Worm (Caenorhabditis elegans) whole organism, L3 larva: ENCODE measurements around the gene fbxb-98.
A peak's percentile ranks its signal among the peaks of the same experiment; 100 is the strongest.

Source experiments
- R02D3.7 ChIP-seq: fragments of 150-350 bp; optimal IDR thresholded peaks from 2 replicates; lab custom pipeline; 2014; ENCODE audit warnings: missing biosample characterization, missing genetic modification characterization
- aly-2 ChIP-seq: fragments of 150-350 bp; optimal IDR thresholded peaks from 2 replicates; lab custom pipeline; 2014; ENCODE audit warnings: missing biosample characterization, missing genetic modification characterization
- ama-1 ChIP-seq: fragments of 150-350 bp; optimal IDR thresholded peaks from 2 replicates; lab custom pipeline; 2018
- ceh-16 ChIP-seq: sonication (generic microtip); optimal IDR thresholded peaks from 2 replicates; lab custom pipeline; 2017; ENCODE audit warnings: missing biosample characterization, missing genetic modification characterization
- ceh-28 ChIP-seq: fragments of 150-350 bp; optimal IDR thresholded peaks from 2 replicates; lab custom pipeline; 2014; ENCODE audit warnings: missing biosample characterization, missing genetic modification reagents, missing genetic modification characterization
- ceh-9 ChIP-seq: sonication (generic microtip); optimal IDR thresholded peaks from 2 replicates; lab custom pipeline; 2018; ENCODE audit warnings: missing biosample characterization, missing genetic modification characterization
- daf-12 ChIP-seq: fragments of 150-350 bp; optimal IDR thresholded peaks from 2 replicates; lab custom pipeline; 2014; ENCODE audit warnings: missing biosample characterization, missing genetic modification reagents, missing genetic modification characterization
- egl-27 ChIP-seq: sonication (generic microtip); optimal IDR thresholded peaks from 4 replicates; lab custom pipeline; 2017; ENCODE audit warnings: missing biosample characterization, missing genetic modification reagents, missing genetic modification characterization
- egl-5 ChIP-seq: fragments of 150-350 bp; optimal IDR thresholded peaks from 2 replicates; lab custom pipeline; 2017; ENCODE audit warnings: missing biosample characterization, missing genetic modification reagents, missing genetic modification characterization, inconsistent platforms
- elt-1 ChIP-seq: fragments of 150-350 bp; optimal IDR thresholded peaks from 2 replicates; lab custom pipeline; 2014; ENCODE audit warnings: missing biosample characterization, missing genetic modification characterization
- elt-2 ChIP-seq: sonication (generic microtip); optimal IDR thresholded peaks from 2 replicates; lab custom pipeline; 2016; ENCODE audit warnings: missing genetic modification reagents, mild to moderate bottlenecking, missing genetic modification characterization, missing compliant biosample characterization
- eor-1 ChIP-seq, 2 experiments: fragments of 150-350 bp; optimal IDR thresholded peaks; 2 replicates each; lab custom pipeline; 2014 to 2018; ENCODE audit warnings: missing biosample characterization in 2 of 2, missing genetic modification characterization in 2 of 2
- fkh-2 ChIP-seq: fragments of 150-350 bp; optimal IDR thresholded peaks from 2 replicates; lab custom pipeline; 2014; ENCODE audit warnings: missing biosample characterization, missing genetic modification reagents, missing genetic modification characterization
- jun-1 ChIP-seq: fragments of 150-350 bp; optimal IDR thresholded peaks from 2 replicates; lab custom pipeline; 2014; ENCODE audit warnings: missing biosample characterization, missing genetic modification reagents, missing genetic modification characterization
- lin-39 ChIP-seq: fragments of 150-350 bp; optimal IDR thresholded peaks from 2 replicates; lab custom pipeline; 2018; ENCODE audit warnings: missing biosample characterization, missing genetic modification reagents, missing genetic modification characterization
- lsy-12 ChIP-seq: sonication (generic microtip); optimal IDR thresholded peaks from 2 replicates; lab custom pipeline; 2016; ENCODE audit warnings: mild to moderate bottlenecking, missing genetic modification characterization, missing compliant biosample characterization
- mml-1 ChIP-seq: fragments of 150-350 bp; sonication (generic microtip); optimal IDR thresholded peaks from 3 replicates; lab custom pipeline; 2014; ENCODE audit warnings: missing biosample characterization, missing genetic modification characterization
- nhr-12 ChIP-seq: fragments of 150-350 bp; optimal IDR thresholded peaks from 2 replicates; lab custom pipeline; 2014; ENCODE audit warnings: missing biosample characterization, missing genetic modification characterization
- nhr-23 ChIP-seq: fragments of 150-350 bp; optimal IDR thresholded peaks from 2 replicates; lab custom pipeline; 2014; ENCODE audit warnings: missing biosample characterization, missing genetic modification reagents, missing genetic modification characterization
- nhr-25 ChIP-seq: sonication (generic microtip); optimal IDR thresholded peaks from 2 replicates; lab custom pipeline; 2017; ENCODE audit warnings: missing biosample characterization, missing genetic modification characterization
- nhr-28 ChIP-seq: fragments of 150-350 bp; optimal IDR thresholded peaks from 2 replicates; lab custom pipeline; 2014; ENCODE audit warnings: missing biosample characterization, missing genetic modification characterization
- nhr-76 ChIP-seq: fragments of 150-350 bp; sonication (generic microtip); optimal IDR thresholded peaks from 5 replicates; lab custom pipeline; 2014; ENCODE audit warnings: missing biosample characterization, missing genetic modification characterization
- pha-4 ChIP-seq: fragments of 150-350 bp; optimal IDR thresholded peaks from 2 replicates; lab custom pipeline; 2014; ENCODE audit warnings: missing biosample characterization, missing genetic modification reagents, missing genetic modification characterization
- pqm-1 ChIP-seq: fragments of 150-350 bp; optimal IDR thresholded peaks from 2 replicates; lab custom pipeline; 2017; ENCODE audit warnings: missing biosample characterization, missing genetic modification characterization, inconsistent platforms
- sea-2 ChIP-seq: fragments of 150-350 bp; sonication (generic microtip); optimal IDR thresholded peaks from 4 replicates; lab custom pipeline; 2014; ENCODE audit warnings: missing biosample characterization, missing genetic modification reagents, missing genetic modification characterization
- skn-1 ChIP-seq: fragments of 150-350 bp; optimal IDR thresholded peaks from 2 replicates; lab custom pipeline; 2014; ENCODE audit warnings: missing biosample characterization, missing genetic modification characterization
- tbx-2 ChIP-seq: sonication (generic microtip); optimal IDR thresholded peaks from 2 replicates; lab custom pipeline; 2016; ENCODE audit warnings: mild to moderate bottlenecking, missing genetic modification characterization, missing compliant biosample characterization
- unc-62 ChIP-seq: fragments of 150-350 bp; sonication (generic microtip); optimal IDR thresholded peaks from 4 replicates; lab custom pipeline; 2014; ENCODE audit warnings: missing biosample characterization, missing genetic modification reagents, missing genetic modification characterization
- ztf-11 ChIP-seq: fragments of 150-350 bp; optimal IDR thresholded peaks from 2 replicates; lab custom pipeline; 2014; ENCODE audit warnings: missing biosample characterization, missing genetic modification characterization

Gene fbxb-98

DNA sequence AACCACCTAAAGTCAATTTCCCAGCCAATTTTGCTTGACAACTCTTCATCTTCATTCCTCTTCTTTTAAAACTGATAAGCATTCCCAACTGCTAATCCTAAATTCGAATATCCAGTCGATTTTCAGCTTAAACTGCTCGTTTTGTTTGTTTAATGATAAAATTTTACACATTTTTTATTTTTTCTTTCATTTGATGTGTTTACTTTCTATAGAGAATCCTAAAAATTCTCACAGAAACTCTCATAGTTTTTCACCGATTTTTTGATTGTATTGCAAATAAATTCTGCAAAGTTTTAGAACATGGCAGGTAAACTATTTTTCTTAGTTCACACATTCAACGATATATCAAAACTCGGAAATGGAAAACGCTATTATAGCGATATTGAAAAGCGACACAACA is 33.3 kb downstream of the fbxb-98 start, which contains the start of gene math-25:
Gene math-25 (plus strand): TSS at position 301 of the 400 bp plus-strand sequence.
- no peak for TF ChIP-seq nhr-76 (tag; lab: Kevin White, UChicago)
- no peak for TF ChIP-seq fkh-2
- TF ChIP-seq pqm-1 (tag; lab: Kevin White, UChicago): no peak
- no peak for TF ChIP-seq pha-4
- no peak for TF ChIP-seq skn-1 (tag; lab: Kevin White, UChicago)
- TF ChIP-seq unc-62 (GFP tag; lab: Kevin White, UChicago): no peak

DNA sequence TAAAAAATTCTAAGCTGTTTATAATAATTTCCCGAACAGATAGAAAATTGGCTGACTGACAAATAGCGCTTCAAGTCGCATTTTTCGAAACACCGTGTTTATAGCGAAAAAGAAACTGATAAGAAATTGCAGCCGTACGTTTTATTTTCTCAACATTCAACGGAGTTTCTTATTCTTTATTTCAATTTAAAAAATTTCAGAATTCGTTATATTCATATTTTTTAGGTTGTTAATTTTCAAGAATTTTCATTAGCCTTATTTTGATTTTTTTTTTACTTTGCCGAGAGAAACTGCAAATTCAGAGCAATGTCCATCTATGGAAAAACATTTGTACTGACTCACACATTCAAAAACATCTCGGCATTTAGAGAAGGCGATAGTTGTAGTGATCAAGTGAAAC is 35.5 kb downstream of the fbxb-98 start, which contains the start of gene C46F9.6:
Gene C46F9.6 (plus strand): TSS at position 301 of the 400 bp plus-strand sequence.
- TF ChIP-seq nhr-12 (no peak), elt-2 (tag; lab: Kevin White, UChicago) (peak; percentile 19)

DNA sequence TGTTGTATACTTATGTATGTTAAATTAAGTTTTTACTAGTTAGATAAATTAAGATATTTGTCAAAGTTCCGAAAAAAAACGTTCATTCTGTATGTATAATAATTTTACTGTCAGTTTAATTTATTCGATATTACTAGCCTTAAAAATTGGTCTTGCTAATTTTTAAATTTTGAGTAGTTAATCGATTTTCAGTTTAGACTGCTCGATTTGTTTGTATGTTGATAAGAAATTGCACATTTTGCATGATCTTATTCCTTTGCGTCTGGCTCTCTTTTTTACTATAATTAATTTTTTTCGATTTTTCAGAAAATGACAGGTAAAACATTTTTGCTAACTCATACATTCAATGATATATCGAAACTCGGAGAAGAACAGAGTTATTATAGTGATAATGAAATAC is 37.5 kb downstream of the fbxb-98 start, which contains the start of gene math-24:
Gene math-24 (plus strand): TSS at position 301 of the 400 bp plus-strand sequence.
- no peak for TF ChIP-seq daf-12 (tag; lab: Kevin White, UChicago)
- TF ChIP-seq ceh-28 (tag; lab: Kevin White, UChicago): no peak
- TF ChIP-seq egl-5 (tag; lab: Kevin White, UChicago): no peak
- TF ChIP-seq pqm-1 (tag; lab: Kevin White, UChicago): no peak
- no peak for TF ChIP-seq nhr-28
- no peak for TF ChIP-seq tbx-2 (tag; lab: Kevin White, UChicago)

DNA sequence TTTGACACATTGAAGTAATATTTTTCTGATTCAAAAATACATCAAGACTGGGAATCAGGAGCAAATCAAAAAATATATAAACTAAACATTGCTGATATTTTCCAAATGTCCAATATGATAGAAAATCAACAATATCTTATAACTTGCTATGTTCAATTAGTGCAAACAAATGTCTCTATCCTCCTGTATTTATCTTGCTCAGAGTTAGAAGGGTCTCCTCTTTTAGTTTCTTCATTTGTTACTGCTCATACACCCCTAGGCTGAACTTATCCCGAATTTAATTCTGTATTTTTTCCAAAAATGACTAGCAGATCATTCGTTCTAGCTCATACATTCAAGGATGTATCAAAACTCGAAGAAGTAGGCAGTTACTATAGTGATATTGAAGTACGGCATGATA is 39.5 kb downstream of the fbxb-98 start, which contains the start of gene math-23:
Gene math-23 (plus strand): TSS at position 301 of the 400 bp plus-strand sequence.
- TF ChIP-seq ceh-9 (tag; lab: Kevin White, UChicago) (no peak), aly-2 (tag; lab: Kevin White, UChicago) (no peak), nhr-25 (no peak), sea-2 (no peak), ztf-11 (tag; lab: Kevin White, UChicago) (no peak), elt-1 (tag; lab: Kevin White, UChicago) (no peak), R02D3.7 (tag; lab: Kevin White, UChicago) (no peak), jun-1 (no peak), lin-39 (no peak), nhr-23 (no peak), ama-1 (lab: Kevin White, UChicago) (no peak), daf-12 (tag; lab: Kevin White, UChicago) (no peak), lsy-12 (tag; lab: Kevin White, UChicago) (no peak), mml-1 (no peak), egl-27 (tag; lab: Kevin White, UChicago) (no peak), egl-5 (tag; lab: Kevin White, UChicago) (no peak), eor-1 (tag; optimal IDR thresholded peaks at IDR 0.05; lab: Kevin White, UChicago) (no peak), nhr-12 (no peak)

DNA sequence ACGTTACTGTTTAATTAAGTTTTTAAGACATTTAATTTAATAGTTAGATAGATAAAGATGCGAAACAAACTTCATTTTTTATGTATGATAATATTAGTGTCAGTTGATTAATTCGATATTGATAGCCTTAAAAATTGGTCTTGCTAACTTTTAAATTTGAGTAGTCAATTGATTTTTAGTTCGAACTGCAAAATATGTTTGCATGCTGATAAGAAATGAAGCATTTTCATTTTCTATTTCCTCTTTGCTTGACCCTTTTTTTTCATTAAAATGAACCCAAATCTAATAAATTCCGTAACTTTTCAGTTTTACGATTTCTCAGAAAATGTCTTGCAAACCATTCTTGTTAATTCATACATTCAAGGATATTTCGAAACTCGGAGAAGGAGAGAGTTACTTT is 42.7 kb downstream of the fbxb-98 start, which contains the start of gene math-22:
Gene math-22 (plus strand): TSS at position 301 of the 400 bp plus-strand sequence.
- TF ChIP-seq ceh-16 (tag; lab: Kevin White, UChicago) (no peak), tbx-2 (tag; lab: Kevin White, UChicago) (no peak), pqm-1 (tag; lab: Kevin White, UChicago) (peak; percentile 16)

DNA sequence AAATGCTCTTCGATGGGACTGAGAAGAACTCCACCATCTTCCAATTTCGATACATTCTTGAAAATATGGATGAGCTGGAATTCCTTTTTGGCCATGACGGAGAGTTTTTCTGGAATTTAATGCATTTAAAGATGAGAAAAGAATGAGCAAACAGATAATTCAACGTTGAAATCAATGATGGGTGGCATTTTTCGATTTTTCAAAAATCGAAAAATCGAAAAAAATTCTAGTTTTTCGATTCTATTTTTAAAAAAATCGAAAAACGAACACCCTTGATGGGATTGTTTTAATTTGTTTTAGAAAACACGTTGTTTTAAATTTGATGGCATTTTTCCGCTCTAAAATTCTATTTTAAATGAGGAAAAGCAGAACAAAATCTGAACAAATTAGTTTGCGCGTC is 50.3 kb downstream of the fbxb-98 start, which contains the start of gene math-31:
Gene math-31 (minus strand): TSS at position 101 of the 400 bp plus-strand sequence.
- TF ChIP-seq nhr-28 (no peak), ama-1 (lab: Kevin White, UChicago) (no peak), egl-27 (tag; lab: Kevin White, UChicago) (no peak), jun-1 (no peak), skn-1 (tag; lab: Kevin White, UChicago) (no peak), ztf-11 (tag; lab: Kevin White, UChicago) (no peak), eor-1 (tag; optimal IDR thresholded peaks at IDR 0.05; lab: Kevin White, UChicago) (no peak), aly-2 (tag; lab: Kevin White, UChicago) (no peak), daf-12 (tag; lab: Kevin White, UChicago) (no peak), fkh-2 (no peak)
